Worm (Caenorhabditis elegans) whole organism, midembryonic: ENCODE data around the gene C56C10.6.

Experiments used
- T22C8.4 ChIP-seq: fragments of 200-800 bp; sonication (Bioruptor generic); IDR thresholded peaks from 2 replicates; pipeline ENCODE4 v1.3.6; 2022; ENCODE audit warnings: missing genetic modification characterization, missing compliant biosample characterization
- cog-1 ChIP-seq: sonication (generic microtip); optimal IDR thresholded peaks from 2 replicates; lab custom pipeline; 2016; ENCODE audit warnings: missing genetic modification characterization, missing compliant biosample characterization
- flt-1 ChIP-seq: fragments of 200-800 bp; sonication (Bioruptor generic); IDR thresholded peaks from 2 replicates; pipeline ENCODE4 v1.3.6; 2022; ENCODE audit warnings: missing genetic modification characterization, missing compliant biosample characterization
- klf-2 ChIP-seq: fragments of 200-800 bp; sonication (Bioruptor generic); conservative IDR thresholded peaks from 2 replicates; pipeline ENCODE4 v1.3.6; 2022; ENCODE audit warnings: missing genetic modification reagents, missing genetic modification characterization, missing compliant biosample characterization
- ref-1 ChIP-seq: fragments of 200-800 bp; sonication (Bioruptor generic); conservative IDR thresholded peaks from 2 replicates; pipeline ENCODE4 v1.3.6; 2022; ENCODE audit warnings: missing genetic modification reagents, missing genetic modification characterization, missing compliant biosample characterization
- ztf-29 ChIP-seq: fragments of 200-800 bp; sonication (Bioruptor generic); IDR thresholded peaks from 2 replicates; pipeline ENCODE4 v1.3.6; 2022; ENCODE audit warnings: missing genetic modification reagents, missing genetic modification characterization, missing compliant biosample characterization

ce11 chrII:6588605-6589292, 7.6 kb upstream of the C56C10.6 start, which contains the start of gene icd-1:
- TF ChIP-seq ztf-29 (GFP tag; lab: Robert Waterston, UW) (peak; percentile 73), T22C8.4 (GFP tag; lab: Robert Waterston, UW) (no peak), klf-2 (GFP tag; lab: Robert Waterston, UW) (no peak), flt-1 (GFP tag; lab: Robert Waterston, UW) (0 out of 2 replicates have a peak, but pooled peaks have one; percentile 61), ref-1 (GFP tag; lab: Robert Waterston, UW) (no peak), cog-1 (tag; lab: Kevin White, UChicago) (peak; percentile 84)
